Worm (Caenorhabditis elegans): ENCODE results near the gene ZC239.5.
"Not testable (repeated sequence)": the region's sequence is repeated elsewhere in the genome, so short reads cannot be mapped to it uniquely, and the experiment has no call there.

ZC239.5 gene

ce11 chrII:3210365-3210764 is at the start of gene ZC239.5:
ZC239.5 (plus strand) TSS chrII:3210665.
- TF ChIP-seq D1046.2 (GFP tag; IDR thresholded peaks at IDR 0.05) (0 out of 2 replicates have a peak, but pooled peaks have one; percentile 12), unc-62 (GFP tag; optimal IDR thresholded peaks at IDR 0.05 in 1 of 2) (peak in 1 of 2 experiments; percentile 56), unc-62 (tag; optimal IDR thresholded peaks at IDR 0.05) (no peak), ztf-7 (tag; optimal IDR thresholded peaks at IDR 0.05) (no peak)

- no peak for TF ChIP-seq madf-5 (GFP tag; IDR thresholded peaks at IDR 0.05)
These were observed 40.4 kb upstream of the ZC239.5 start, which contains the start of gene fbxc-55 for ce11 chrII:3170089-3170488. fbxc-55 (minus strand) TSS chrII:3170189.

- no peak for TF ChIP-seq nhr-41 (GFP tag; IDR thresholded peaks at IDR 0.05)
- TF ChIP-seq aly-2 (tag; optimal IDR thresholded peaks at IDR 0.05) = no peak
- no peak for TF ChIP-seq gei-8 (GFP tag; optimal IDR thresholded peaks at IDR 0.05)
- TF ChIP-seq ZK546.5 (tag; optimal IDR thresholded peaks at IDR 0.05) = no peak
- TF ChIP-seq Y105C5A.15 (GFP tag; IDR thresholded peaks at IDR 0.05) = no peak
- TF ChIP-seq ztf-11 (tag; optimal IDR thresholded peaks at IDR 0.05) = no peak
- TF ChIP-seq Y5F2A.4 (GFP tag; optimal IDR thresholded peaks at IDR 0.05) = no peak
- no peak for TF ChIP-seq fos-1 (tag; optimal IDR thresholded peaks at IDR 0.05)
- TF ChIP-seq cey-2 (tag; optimal IDR thresholded peaks at IDR 0.05; ENCODE audit: borderline replicate concordance, insufficient read depth) = no peak
- TF ChIP-seq dmd-9 (GFP tag; IDR thresholded peaks at IDR 0.05) = no peak
- no peak for TF ChIP-seq nhr-76 (tag; optimal IDR thresholded peaks at IDR 0.05)
- no peak for TF ChIP-seq nhr-77 (tag; optimal IDR thresholded peaks at IDR 0.05)
- TF ChIP-seq dpl-1 (GFP tag; optimal IDR thresholded peaks at IDR 0.05) = no peak
- no peak for TF ChIP-seq nhr-42 (GFP tag; IDR thresholded peaks at IDR 0.05)
- no peak for TF ChIP-seq hmg-1.1 (GFP tag; IDR thresholded peaks at IDR 0.05)
- TF ChIP-seq nhr-237 (tag; optimal IDR thresholded peaks at IDR 0.05) = no peak
- TF ChIP-seq attf-4 (tag; optimal IDR thresholded peaks at IDR 0.05) = no peak
- TF ChIP-seq jun-1 (tag; optimal IDR thresholded peaks at IDR 0.05) = no peak
- no peak for TF ChIP-seq lin-13 (GFP tag; optimal IDR thresholded peaks at IDR 0.05)
- no peak for TF ChIP-seq F26F4.8 (GFP tag; conservative IDR thresholded peaks at IDR 0.05)
These were observed 38.3 kb upstream of the ZC239.5 start, which contains the start of gene Y27F2A.10 for ce11 chrII:3172176-3172575. Y27F2A.10 (minus strand) TSS chrII:3172276.

ce11 chrII:3177663-3178062 is 32.8 kb upstream of the ZC239.5 start, which contains the start of gene sri-40:
sri-40 (plus strand) TSS chrII:3177963.
- TF ChIP-seq R02D3.7 (tag; optimal IDR thresholded peaks at IDR 0.05); ama-1 (optimal IDR thresholded peaks at IDR 0.05); hmg-1.1 (GFP tag; IDR thresholded peaks at IDR 0.05): not testable (repeated sequence)

- not testable (repeated sequence) for TF ChIP-seq snpc-4 (tag; optimal IDR thresholded peaks at IDR 0.05); fkh-10 (GFP tag; optimal IDR thresholded peaks at IDR 0.05); attf-4 (tag; optimal IDR thresholded peaks at IDR 0.05)
These were observed 27.1 kb upstream of the ZC239.5 start, which contains the start of the genes Y27F2A.6 and Y27F2A.8 for ce11 chrII:3183300-3183840. Y27F2A.6 (minus strand) TSS chrII:3183400. Y27F2A.8 (plus strand) TSS chrII:3183790.

- TF ChIP-seq daf-12 (tag; optimal IDR thresholded peaks at IDR 0.05); lir-3 (tag; optimal IDR thresholded peaks at IDR 0.05); cey-2 (tag; optimal IDR thresholded peaks at IDR 0.05; ENCODE audit: borderline replicate concordance, insufficient read depth): not testable (repeated sequence)
These were observed 25.6 kb upstream of the ZC239.5 start, which contains the start of gene sri-78 for ce11 chrII:3184858-3185257. sri-78 (plus strand) TSS chrII:3185158.
